Fruit fly (Drosophila melanogaster): ENCODE results near the gene CG14238.

The CG14238 gene

DNA sequence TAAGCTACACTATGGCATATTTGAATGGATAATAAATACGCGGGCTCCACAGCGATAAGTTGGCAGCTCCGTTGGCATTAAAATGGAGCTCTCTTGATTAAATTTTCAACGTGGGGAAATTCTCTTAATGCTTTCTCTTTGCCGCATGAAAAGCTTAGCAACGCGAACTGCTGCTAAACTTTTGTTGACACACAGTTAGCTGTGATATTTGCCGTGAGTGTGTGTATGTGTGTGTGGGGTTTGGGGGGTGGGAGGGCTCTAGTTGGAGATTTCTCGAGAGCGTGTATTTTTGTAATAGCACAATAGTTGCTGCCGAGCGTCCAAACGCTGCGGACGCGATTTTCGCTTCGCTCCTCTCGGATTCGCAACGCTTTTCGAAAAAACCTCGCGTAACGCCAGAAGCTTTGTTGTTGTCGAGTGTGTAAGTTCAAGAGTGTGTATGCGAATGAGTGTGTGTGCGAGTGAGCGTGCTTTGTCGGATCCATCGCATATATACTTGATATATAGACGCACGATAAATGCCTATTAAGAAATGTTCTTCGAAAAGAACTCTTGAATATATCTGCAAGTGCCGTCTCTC, 3.3 kb downstream of the CG14238 start, which contains the start of gene CG5455 (continued):
- no peak for TF ChIP-seq ro (GFP tag; IDR thresholded peaks at IDR 0.05)
- no peak for TF ChIP-seq bigmax (GFP tag; optimal IDR thresholded peaks at IDR 0.05)
- no peak for TF ChIP-seq dati (GFP tag; IDR thresholded peaks at IDR 0.05)
- TF ChIP-seq pho (GFP tag; optimal IDR thresholded peaks at IDR 0.05), result peak; percentile 65
- TF ChIP-seq Hmx (GFP tag; optimal IDR thresholded peaks at IDR 0.05), result no peak
- no peak for TF ChIP-seq Rx (GFP tag; IDR thresholded peaks at IDR 0.05)
- TF ChIP-seq tx (GFP tag; optimal IDR thresholded peaks at IDR 0.05), result peak; percentile 21
- no peak for TF ChIP-seq trh (GFP tag; optimal IDR thresholded peaks at IDR 0.05)
- TF ChIP-seq CG15601 (tag; optimal IDR thresholded peaks at IDR 0.05), result no peak
- peak; percentile 29; the same call in 1 of the 2 replicates for TF ChIP-seq HLH3B (GFP tag; IDR thresholded peaks at IDR 0.05)
- 0 out of 3 replicates have a peak, but pooled peaks have one; percentile 38 for TF ChIP-seq gce (GFP tag; IDR thresholded peaks at IDR 0.05)
- TF ChIP-seq CG2889 (GFP tag; IDR thresholded peaks at IDR 0.05), result no peak
- no peak for TF ChIP-seq fd3F (GFP tag; optimal IDR thresholded peaks at IDR 0.05)
- 0 out of 2 replicates have a peak, but pooled peaks have one; percentile 29 for TF ChIP-seq CG17328 (GFP tag; IDR thresholded peaks at IDR 0.05)
- no peak for TF ChIP-seq CG3838 (GFP tag; optimal IDR thresholded peaks at IDR 0.05)
- no peak for TF ChIP-seq CG13123 (GFP tag; optimal IDR thresholded peaks at IDR 0.05)
- peak; percentile 75 for TF ChIP-seq CG11504 (tag; optimal IDR thresholded peaks at IDR 0.05)
- peak; percentile 87 for TF ChIP-seq ci (GFP tag; IDR thresholded peaks at IDR 0.05)
- peak; percentile 61 for TF ChIP-seq ATbp (GFP tag; optimal IDR thresholded peaks at IDR 0.05)
- peak; percentile 77 for TF ChIP-seq Rfx (GFP tag; IDR thresholded peaks at IDR 0.05)
- TF ChIP-seq pnt (GFP tag; optimal IDR thresholded peaks at IDR 0.05), result no peak
- TF ChIP-seq CG18619 (GFP tag; optimal IDR thresholded peaks at IDR 0.05), result peak; percentile 17
- TF ChIP-seq CG18262 (tag; optimal IDR thresholded peaks at IDR 0.05), result no peak
- TF ChIP-seq CG31388 (GFP tag; optimal IDR thresholded peaks at IDR 0.05), result no peak
- TF ChIP-seq Atf3 (GFP tag; optimal IDR thresholded peaks at IDR 0.05), result no peak
- no peak for TF ChIP-seq Oli (tag; optimal IDR thresholded peaks at IDR 0.05)
- no peak for TF ChIP-seq eve (GFP tag; optimal IDR thresholded peaks at IDR 0.05)
- TF ChIP-seq CG13296 (GFP tag; optimal IDR thresholded peaks at IDR 0.05), result peak; percentile 77
- no peak for TF ChIP-seq Sry-β (GFP tag; optimal IDR thresholded peaks at IDR 0.05)
- no peak for TF ChIP-seq sima (GFP tag; optimal IDR thresholded peaks at IDR 0.05)
- TF ChIP-seq Elba2 (GFP tag; optimal IDR thresholded peaks at IDR 0.05), result no peak
- TF ChIP-seq jigr1 (GFP tag; IDR thresholded peaks at IDR 0.05), result no peak
- peak; percentile 56 for TF ChIP-seq Vsx1 (GFP tag; optimal IDR thresholded peaks at IDR 0.05)
- no peak for TF ChIP-seq CG3995 (GFP tag; optimal IDR thresholded peaks at IDR 0.05)
- peak; percentile 68 for TF ChIP-seq CG7987 (GFP tag; optimal IDR thresholded peaks at IDR 0.05)
- TF ChIP-seq kni (GFP tag; optimal IDR thresholded peaks at IDR 0.05), result no peak
- no peak for TF ChIP-seq CG9876 (GFP tag; optimal IDR thresholded peaks at IDR 0.05)
- TF ChIP-seq CG15514 (GFP tag; optimal IDR thresholded peaks at IDR 0.05), result peak; percentile 73
- TF ChIP-seq CG14441 (GFP tag; IDR thresholded peaks at IDR 0.05), result peak; percentile 35; the same call in 1 of the 2 replicates
- peak; percentile 84 for TF ChIP-seq Adf1 (GFP tag; IDR thresholded peaks at IDR 0.05)
- no peak for TF ChIP-seq CG15479 (GFP tag; optimal IDR thresholded peaks at IDR 0.05)
- no peak for TF ChIP-seq CG15073 (GFP tag; optimal IDR thresholded peaks at IDR 0.05)
- no peak for TF ChIP-seq gfzf (GFP tag; optimal IDR thresholded peaks at IDR 0.05)
- peak; percentile 79 for TF ChIP-seq sd (tag; optimal IDR thresholded peaks at IDR 0.05)
- no peak for TF ChIP-seq BEAF-32 (GFP tag; optimal IDR thresholded peaks at IDR 0.05)
- peak; percentile 58; the same call in 1 of the 2 replicates for TF ChIP-seq CG42726 (GFP tag; IDR thresholded peaks at IDR 0.05; ENCODE audit: partially characterized antibody)
- TF ChIP-seq CG7556 (GFP tag; optimal IDR thresholded peaks at IDR 0.05), result no peak
- peak; percentile 41 for TF ChIP-seq CG2120 (GFP tag; optimal IDR thresholded peaks at IDR 0.05)
- TF ChIP-seq CG31224 (GFP tag; IDR thresholded peaks at IDR 0.05), result 0 out of 2 replicates have a peak, but pooled peaks have one; percentile 20
- no peak for TF ChIP-seq Gsc (GFP tag; IDR thresholded peaks at IDR 0.05)
- peak; percentile 47 for TF ChIP-seq Nf-YC (tag; optimal IDR thresholded peaks at IDR 0.05)

Measured in whole organism, embryonic.